Worm (Caenorhabditis elegans): ENCODE measurements around the gene pph-4.2.

Gene pph-4.2

DNA sequence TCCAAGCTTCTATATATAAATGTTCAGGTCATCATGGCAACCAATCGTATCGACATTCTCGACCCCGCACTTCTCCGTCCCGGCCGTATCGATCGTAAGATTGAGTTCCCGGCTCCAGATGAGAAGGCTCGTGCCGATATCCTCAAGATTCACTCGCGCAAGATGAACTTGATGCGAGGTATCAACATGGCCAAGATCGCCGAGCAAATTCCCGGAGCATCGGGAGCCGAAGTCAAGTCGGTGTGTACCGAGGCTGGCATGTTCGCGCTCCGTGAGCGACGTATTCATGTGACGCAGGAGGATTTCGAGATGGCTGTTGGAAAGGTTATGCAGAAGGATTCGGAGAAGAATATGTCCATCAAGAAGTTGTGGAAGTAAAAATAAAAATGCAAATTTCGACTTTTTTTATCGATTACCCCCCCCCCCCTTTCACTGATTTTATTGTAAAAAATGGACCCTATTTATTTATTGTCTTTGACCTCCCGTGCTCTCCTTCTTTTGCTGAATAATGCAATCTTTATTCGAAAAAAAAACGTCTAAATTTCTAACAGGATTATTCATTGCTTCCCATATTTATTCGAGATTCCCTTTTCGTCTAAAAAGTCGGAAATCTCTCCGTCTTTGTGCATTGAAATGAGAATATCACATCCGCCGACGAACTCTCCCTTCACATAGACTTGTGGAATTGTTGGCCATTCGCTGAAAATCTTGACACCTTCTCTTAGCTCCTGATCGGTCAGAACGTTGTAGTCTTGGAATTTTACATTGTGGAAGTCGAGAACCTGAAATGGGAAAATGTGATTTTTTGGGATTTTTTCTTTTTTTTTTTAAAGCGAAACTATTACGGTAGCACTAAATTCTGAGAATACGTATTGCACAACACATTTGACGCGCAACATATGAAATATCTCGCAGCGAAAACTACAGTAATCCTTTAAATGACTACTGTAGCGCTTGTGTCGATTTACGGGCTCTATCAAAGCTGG lies 4.7 kb downstream of the pph-4.2 start:
- TF ChIP-seq nhr-67 (tag; optimal IDR thresholded peaks at IDR 0.05) (no peak), lsy-12 (tag; optimal IDR thresholded peaks at IDR 0.05) (no peak), egl-27 (tag; optimal IDR thresholded peaks at IDR 0.05) (no peak), R02D3.7 (tag; optimal IDR thresholded peaks at IDR 0.05) (no peak), unc-39 (tag; optimal IDR thresholded peaks at IDR 0.05) (no peak), zag-1 (tag; optimal IDR thresholded peaks at IDR 0.05) (no peak), egl-5 (tag; optimal IDR thresholded peaks at IDR 0.05) (no peak), ceh-28 (tag; optimal IDR thresholded peaks at IDR 0.05) (no peak), nhr-237 (tag; optimal IDR thresholded peaks at IDR 0.05) (no peak), snpc-4 (tag; optimal IDR thresholded peaks at IDR 0.05) (no peak)

DNA sequence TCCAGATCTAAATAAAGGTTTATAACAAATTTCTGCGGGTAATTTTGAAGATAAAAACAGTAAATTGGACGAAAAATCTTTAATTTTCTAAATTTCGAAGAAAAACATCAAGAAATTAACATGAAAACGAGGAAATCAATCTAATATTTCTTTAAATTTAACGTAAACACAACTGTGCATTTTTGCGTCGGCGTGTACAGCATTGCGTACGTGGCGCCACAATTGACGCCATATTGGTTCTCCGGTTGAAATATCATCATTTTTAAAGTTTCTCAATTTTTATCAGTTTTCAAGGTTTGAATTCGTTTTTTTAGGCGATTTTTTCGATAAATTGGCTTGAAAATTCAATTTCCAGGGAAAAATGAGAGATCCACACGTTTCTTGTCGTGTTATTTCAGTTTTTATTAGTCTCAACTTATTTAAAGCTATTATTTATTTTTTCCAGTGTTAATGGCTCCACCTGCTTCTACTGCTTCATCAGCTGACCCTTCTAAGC lies 7.0 kb downstream of the pph-4.2 start, which contains the start of gene rpt-6:
rpt-6 (plus strand) TSS at position 446 of the 496 bp plus-strand sequence.
- peak; percentile 32 for TF ChIP-seq hmg-11 (tag; optimal IDR thresholded peaks at IDR 0.05)
- TF ChIP-seq egl-27 (tag; optimal IDR thresholded peaks at IDR 0.05) = no peak
- no peak for TF ChIP-seq nhr-12 (tag; optimal IDR thresholded peaks at IDR 0.05)
- no peak for TF ChIP-seq nhr-11 (tag; optimal IDR thresholded peaks at IDR 0.05)
- no peak for TF ChIP-seq ceh-28 (tag; optimal IDR thresholded peaks at IDR 0.05)
- TF ChIP-seq fkh-10 (GFP tag; optimal IDR thresholded peaks at IDR 0.05) = no peak
- TF ChIP-seq ZK546.5 (tag; optimal IDR thresholded peaks at IDR 0.05) = no peak
- peak; percentile 34 for TF ChIP-seq ama-1 (optimal IDR thresholded peaks at IDR 0.05)
- no peak for TF ChIP-seq tbx-2 (tag; optimal IDR thresholded peaks at IDR 0.05)
- TF ChIP-seq lsy-12 (tag; optimal IDR thresholded peaks at IDR 0.05) = peak; percentile 43
- no peak for TF ChIP-seq mdl-1 (tag; optimal IDR thresholded peaks at IDR 0.05)
- peak; percentile 50 for TF ChIP-seq pha-4 (tag; optimal IDR thresholded peaks at IDR 0.05)
- peak; percentile 53 for TF ChIP-seq nhr-23 (tag; optimal IDR thresholded peaks at IDR 0.05)
- peak; percentile 62 for TF ChIP-seq nfya-1 (tag; optimal IDR thresholded peaks at IDR 0.05; ENCODE audit: insufficient read depth)
- TF ChIP-seq nhr-77 (tag; optimal IDR thresholded peaks at IDR 0.05) = no peak
- TF ChIP-seq daf-12 (tag; optimal IDR thresholded peaks at IDR 0.05) = no peak
- TF ChIP-seq R02D3.7 (tag; optimal IDR thresholded peaks at IDR 0.05) = no peak
- TF ChIP-seq nhr-43 (tag; optimal IDR thresholded peaks at IDR 0.05; ENCODE audit: poor library complexity, severe bottlenecking) = peak; percentile 64
- no peak for TF ChIP-seq unc-62 (GFP tag; optimal IDR thresholded peaks at IDR 0.05)
- peak; percentile 63 for TF ChIP-seq lin-15B (tag; optimal IDR thresholded peaks at IDR 0.05)
- no peak for TF ChIP-seq ceh-9 (tag; optimal IDR thresholded peaks at IDR 0.05)
- TF ChIP-seq nhr-25 (tag; optimal IDR thresholded peaks at IDR 0.05) = peak; percentile 10
- no peak for TF ChIP-seq eor-1 (tag; optimal IDR thresholded peaks at IDR 0.05)
- peak; percentile 97 for TF ChIP-seq skn-1 (tag; optimal IDR thresholded peaks at IDR 0.05)
- peak; percentile 22 for TF ChIP-seq jun-1 (tag; optimal IDR thresholded peaks at IDR 0.05)
- peak; percentile 1 for TF ChIP-seq elt-2 (tag; optimal IDR thresholded peaks at IDR 0.05)
- TF ChIP-seq zag-1 (tag; optimal IDR thresholded peaks at IDR 0.05) = no peak
- TF ChIP-seq nhr-237 (tag; optimal IDR thresholded peaks at IDR 0.05) = no peak
- no peak for TF ChIP-seq aly-2 (tag; optimal IDR thresholded peaks at IDR 0.05)
- no peak for TF ChIP-seq elt-3 (tag; optimal IDR thresholded peaks at IDR 0.05)
- TF ChIP-seq mml-1 (tag; optimal IDR thresholded peaks at IDR 0.05) = no peak
- no peak for TF ChIP-seq unc-39 (tag; optimal IDR thresholded peaks at IDR 0.05)

DNA sequence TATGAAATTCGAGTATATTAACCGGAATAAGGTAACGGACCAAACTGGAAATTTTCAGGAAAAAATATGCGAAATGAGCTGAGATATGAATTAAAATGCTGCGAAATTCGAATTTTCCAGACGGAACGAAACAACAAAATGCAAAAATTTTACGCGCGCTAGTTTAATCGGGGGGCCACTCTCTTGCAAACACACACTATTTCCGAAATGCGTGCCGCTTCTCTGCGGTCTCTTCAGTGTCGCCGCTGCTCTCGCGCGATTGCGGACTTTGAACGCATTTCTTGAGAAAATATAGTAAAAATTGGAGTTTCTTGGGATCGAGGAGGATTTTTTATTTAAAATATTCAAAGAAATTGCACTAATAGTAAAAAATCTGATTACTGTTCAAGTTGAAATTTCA lies 7.6 kb downstream of the pph-4.2 start:
- TF ChIP-seq ama-1 (optimal IDR thresholded peaks at IDR 0.05) (peak; percentile 52), nhr-23 (tag; optimal IDR thresholded peaks at IDR 0.05) (peak; percentile 58), hmg-11 (tag; optimal IDR thresholded peaks at IDR 0.05) (peak; percentile 73), nfya-1 (tag; optimal IDR thresholded peaks at IDR 0.05; ENCODE audit: insufficient read depth) (peak; percentile 77), fkh-2 (tag; optimal IDR thresholded peaks at IDR 0.05) (no peak), nhr-25 (tag; optimal IDR thresholded peaks at IDR 0.05) (peak; percentile 31), ceh-9 (tag; optimal IDR thresholded peaks at IDR 0.05) (no peak), lin-39 (tag; optimal IDR thresholded peaks at IDR 0.05) (peak; percentile 73), fkh-10 (GFP tag; optimal IDR thresholded peaks at IDR 0.05) (peak; percentile 3), lin-15B (tag; optimal IDR thresholded peaks at IDR 0.05) (peak; percentile 55)

Data from whole organism, L3 larva.